Fruit fly (Drosophila melanogaster) ovary, adult (tissue): ENCODE results near the gene sr.
A peak's percentile ranks its signal among the peaks of the same experiment; 100 is the strongest.

Source experiments
- CG17801 ChIP-seq: fragments of 200-800 bp; optimal IDR thresholded peaks from 2 replicates; lab custom pipeline; 2019; ENCODE audit warnings: missing biosample characterization, mild to moderate bottlenecking, missing genetic modification characterization, moderate library complexity; ENCODE audit not compliant: partially characterized antibody

Gene sr

dm6 chr3R:18167416-18168237 is 77.0 kb downstream of the sr start, which contains the start of gene wrd:
TSS of gene wrd (plus strand) at chr3R:18167757.
- TF ChIP-seq CG17801 (GFP tag; lab: Kevin White, UChicago): peak; percentile 27

DNA sequence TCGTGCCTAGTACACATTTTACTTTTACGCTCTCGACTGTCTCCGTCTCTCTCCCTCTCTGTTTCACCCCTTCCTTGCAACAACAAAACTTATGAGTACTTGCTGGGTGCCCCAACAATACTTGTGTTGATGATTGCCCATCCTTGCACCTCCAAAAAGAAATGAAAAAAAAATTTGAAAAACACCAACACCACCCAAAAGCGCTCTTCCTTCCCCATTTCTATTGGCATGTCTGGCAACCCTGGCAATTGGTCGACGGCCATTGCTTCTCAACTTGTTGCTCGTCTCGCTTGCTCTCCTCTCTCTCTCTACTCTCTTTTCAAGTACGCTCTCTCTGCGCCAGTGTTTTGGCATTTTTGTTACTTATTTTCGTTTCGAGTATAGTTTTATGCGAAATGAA is 77.8 kb downstream of the sr start:
- peak; percentile 23 for TF ChIP-seq CG17801 (GFP tag; lab: Kevin White, UChicago)

- no peak for TF ChIP-seq CG17801 (GFP tag; lab: Kevin White, UChicago)
Observed at dm6 chr3R:18168929-18169350, 78.3 kb downstream of the sr start.

DNA sequence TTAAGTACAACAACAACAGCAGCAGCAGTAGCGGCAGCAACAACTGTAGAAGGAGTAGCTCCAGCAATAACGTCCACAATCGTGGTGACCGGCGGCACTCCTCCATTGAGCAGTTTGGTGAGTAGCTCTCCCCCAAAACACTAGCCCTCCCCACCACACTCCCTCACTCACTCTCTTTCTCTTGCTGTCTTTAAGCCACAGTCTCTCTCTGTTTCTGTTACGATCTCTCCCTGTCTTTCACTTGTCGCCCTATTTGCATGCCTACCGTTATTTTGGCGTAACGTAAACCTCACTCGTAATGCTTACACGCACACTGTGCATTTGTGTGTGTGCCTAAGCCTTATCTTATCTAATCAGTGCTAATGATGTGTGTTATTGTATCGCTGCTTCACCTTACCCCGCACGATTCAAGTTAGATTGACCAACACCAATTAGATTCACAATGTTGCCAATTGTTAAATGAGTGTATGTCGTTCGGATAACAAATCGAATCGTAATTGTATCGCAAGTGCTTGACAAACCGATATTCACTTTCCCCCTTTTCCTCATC is 79.5 kb downstream of the sr start:
- TF ChIP-seq CG17801 (GFP tag; lab: Kevin White, UChicago): no peak

DNA sequence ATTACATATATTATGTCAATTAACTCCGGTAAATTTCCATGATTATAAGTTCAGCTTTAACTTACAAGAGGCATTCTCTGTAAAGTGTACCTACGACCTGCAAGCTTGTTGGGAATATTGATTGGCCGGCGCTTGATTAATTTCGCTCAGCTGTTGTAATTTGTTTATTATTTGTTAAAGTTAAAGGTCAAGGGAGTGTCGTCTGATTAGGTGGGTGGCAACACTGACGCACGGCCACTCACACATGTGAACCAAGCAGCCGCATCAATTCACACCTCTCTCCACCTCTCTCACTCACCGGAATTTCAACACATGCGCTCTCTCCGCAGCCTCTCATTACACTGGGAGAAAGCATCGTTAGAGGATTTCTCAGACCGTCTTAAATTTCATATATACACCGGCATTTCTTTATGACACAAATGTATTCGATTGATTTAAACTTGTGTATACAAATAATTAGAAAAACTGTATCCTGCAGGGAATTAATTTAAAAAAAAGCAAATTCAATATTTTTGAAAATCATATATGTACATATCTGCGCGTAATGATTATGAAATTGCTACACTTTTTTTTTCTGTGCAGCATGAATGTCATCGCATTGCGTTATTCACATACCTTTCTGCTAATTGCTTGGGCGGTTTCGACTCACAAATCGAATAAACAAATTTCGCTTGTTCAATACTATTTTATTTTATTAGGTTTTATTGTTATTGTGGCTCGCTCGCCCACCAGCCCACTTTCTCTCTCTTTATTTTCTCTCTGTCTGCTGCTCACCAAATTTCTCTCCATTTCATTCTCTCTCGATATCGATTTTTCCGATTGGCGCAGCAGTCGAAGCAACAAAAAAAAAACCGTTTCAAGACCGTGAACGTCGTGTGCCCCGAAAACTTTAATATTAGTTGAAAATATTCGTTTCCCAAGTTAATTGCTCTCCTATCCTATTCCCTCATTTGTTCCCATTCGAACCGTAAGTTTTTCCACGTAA is 81.7 kb downstream of the sr start:
- TF ChIP-seq CG17801 (GFP tag; lab: Kevin White, UChicago): peak; percentile 75

DNA sequence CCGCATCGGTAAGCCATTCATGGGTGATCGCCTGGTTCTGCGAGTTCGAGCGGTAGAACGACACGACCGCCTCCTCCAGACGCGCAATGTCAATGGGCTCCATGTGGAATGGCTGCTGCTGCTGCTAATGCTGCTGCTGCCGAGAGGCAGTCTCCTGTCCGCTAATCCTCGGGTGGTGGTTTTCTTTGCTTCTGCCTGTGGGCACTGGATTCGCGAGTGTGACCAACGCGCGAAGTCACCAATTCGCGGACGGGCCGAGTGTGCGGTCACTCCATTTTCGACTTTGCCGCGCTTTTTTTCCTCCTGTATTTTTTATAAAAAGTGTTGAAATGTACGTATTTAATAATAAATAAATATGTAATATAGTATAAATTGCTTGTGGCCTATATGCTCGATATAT is 92.6 kb downstream of the sr start, which contains the start of gene cdm:
Gene cdm, minus strand, starts transcription at position 236 of the 400 bp plus-strand sequence.
- TF ChIP-seq CG17801 (GFP tag; lab: Kevin White, UChicago): peak; percentile 2
